Worm (Caenorhabditis elegans) whole organism, mixed stage, embryonic: ENCODE data around the gene prx-19.

Source experiments
- blmp-1 ChIP-seq: fragments of 150-350 bp; optimal IDR thresholded peaks from 2 replicates; lab custom pipeline; 2014; ENCODE audit warnings: missing biosample characterization, missing genetic modification characterization
- ces-1 ChIP-seq: fragments of 150-350 bp; optimal IDR thresholded peaks from 2 replicates; lab custom pipeline; 2014; ENCODE audit warnings: missing biosample characterization, missing genetic modification reagents, missing genetic modification characterization
- drap-1 ChIP-seq: fragments of 200-800 bp; sonication (Bioruptor generic); optimal IDR thresholded peaks from 3 replicates; lab custom pipeline; 2018; ENCODE audit warnings: mild to moderate bottlenecking, missing genetic modification characterization, missing compliant biosample characterization
- elt-3 ChIP-seq: fragments of 150-350 bp; optimal IDR thresholded peaks from 2 replicates; lab custom pipeline; 2014; ENCODE audit warnings: missing biosample characterization, missing genetic modification characterization
- hlh-1 ChIP-seq: fragments of 150-350 bp; optimal IDR thresholded peaks from 2 replicates; lab custom pipeline; 2014; ENCODE audit warnings: missing biosample characterization, missing genetic modification reagents, missing genetic modification characterization
- mls-2 ChIP-seq: sonication (generic microtip); optimal IDR thresholded peaks from 2 replicates; lab custom pipeline; 2016; ENCODE audit warnings: mild to moderate bottlenecking, missing genetic modification characterization, moderate library complexity, missing compliant biosample characterization
- nhr-237 ChIP-seq: fragments of 150-350 bp; optimal IDR thresholded peaks from 2 replicates; lab custom pipeline; 2014; ENCODE audit warnings: missing biosample characterization, missing genetic modification characterization
- nhr-28 ChIP-seq: fragments of 150-350 bp; optimal IDR thresholded peaks from 2 replicates; lab custom pipeline; 2014; ENCODE audit warnings: missing biosample characterization, missing genetic modification characterization
- nhr-76 ChIP-seq: sonication (generic microtip); optimal IDR thresholded peaks from 2 replicates; lab custom pipeline; 2017; ENCODE audit warnings: missing biosample characterization, missing genetic modification characterization
- snpc-4 ChIP-seq: fragments of 150-350 bp; optimal IDR thresholded peaks from 2 replicates; lab custom pipeline; 2014; ENCODE audit warnings: missing biosample characterization, missing genetic modification characterization
- sptf-1 ChIP-seq: sonication (generic microtip); optimal IDR thresholded peaks from 2 replicates; lab custom pipeline; 2017; ENCODE audit warnings: mild to moderate bottlenecking, missing genetic modification characterization, moderate library complexity, missing compliant biosample characterization
- unc-39 ChIP-seq: fragments of 150-350 bp; optimal IDR thresholded peaks from 2 replicates; lab custom pipeline; 2014; ENCODE audit warnings: missing biosample characterization, missing genetic modification characterization
- unc-62 ChIP-seq: fragments of 150-350 bp; optimal IDR thresholded peaks from 2 replicates; lab custom pipeline; 2014; ENCODE audit warnings: missing biosample characterization, missing genetic modification reagents, missing genetic modification characterization

ce11 chrIII:8801864-8802818, 7.0 kb downstream of the prx-19 start:
- TF ChIP-seq snpc-4 (no peak), drap-1 (GFP tag; lab: Kevin White, UChicago) (peak; percentile 86), blmp-1 (tag; lab: Kevin White, UChicago) (no peak), unc-62 (peak; percentile 99), unc-39 (peak; percentile 57), sptf-1 (tag; lab: Kevin White, UChicago) (peak; percentile 63), nhr-76 (tag; lab: Kevin White, UChicago) (no peak), mls-2 (tag; lab: Kevin White, UChicago) (peak; percentile 86), ces-1 (GFP tag; lab: Kevin White, UChicago) (peak; percentile 96), elt-3 (peak; percentile 93), nhr-237 (tag; lab: Kevin White, UChicago) (peak; percentile 97), nhr-28 (tag; lab: Kevin White, UChicago) (peak; percentile 11), hlh-1 (tag; lab: Kevin White, UChicago) (peak; percentile 97)
